Fruit fly (Drosophila melanogaster): Measurements from ENCODE around the gene CG44000.

The CG44000 gene

DNA sequence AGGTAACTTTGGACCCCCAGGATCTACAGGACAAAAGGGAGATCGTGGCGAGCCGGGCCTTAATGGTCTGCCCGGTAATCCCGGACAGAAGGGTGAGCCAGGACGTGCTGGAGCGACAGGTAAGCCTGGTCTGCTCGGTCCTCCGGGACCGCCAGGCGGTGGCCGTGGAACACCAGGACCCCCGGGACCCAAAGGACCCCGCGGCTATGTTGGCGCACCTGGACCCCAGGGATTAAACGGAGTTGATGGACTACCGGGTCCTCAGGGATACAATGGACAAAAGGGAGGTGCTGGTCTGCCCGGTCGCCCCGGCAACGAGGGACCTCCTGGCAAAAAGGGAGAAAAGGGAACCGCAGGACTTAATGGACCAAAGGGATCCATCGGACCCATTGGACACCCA is 11.2 kb upstream of the CG44000 start:
- no peak for TF ChIP-seq fd96Ca (GFP tag; IDR thresholded peaks at IDR 0.05)
- no peak for TF ChIP-seq CG34367 (tag; optimal IDR thresholded peaks at IDR 0.05)
- TF ChIP-seq CG4496 (GFP tag; IDR thresholded peaks at IDR 0.05), result no peak
- no peak for TF ChIP-seq Pif1B (GFP tag; optimal IDR thresholded peaks at IDR 0.05)
- no peak for TF ChIP-seq Ets98B (GFP tag; IDR thresholded peaks at IDR 0.05)
- TF ChIP-seq CG10348 (GFP tag; IDR thresholded peaks at IDR 0.05), result no peak
- TF ChIP-seq CG32121 (GFP tag; IDR thresholded peaks at IDR 0.05), result no peak
- TF ChIP-seq CG17806 (tag; optimal IDR thresholded peaks at IDR 0.05), result no peak

DNA sequence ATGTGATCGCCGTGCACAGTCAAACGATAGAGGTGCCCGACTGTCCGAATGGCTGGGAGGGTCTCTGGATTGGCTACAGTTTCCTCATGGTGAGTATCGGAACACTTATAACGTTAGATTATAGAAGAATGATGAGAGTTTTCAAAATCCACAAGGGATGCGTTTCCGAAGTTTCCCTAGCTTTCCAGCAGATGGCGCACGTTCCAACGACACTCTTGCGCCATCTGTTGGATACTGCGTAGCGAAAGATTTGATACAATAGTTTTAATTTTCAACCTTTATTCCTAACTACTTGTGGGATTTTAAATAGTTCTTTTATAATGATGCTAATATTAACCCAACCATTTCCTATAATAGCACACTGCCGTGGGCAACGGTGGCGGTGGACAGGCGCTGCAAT is 7.0 kb upstream of the CG44000 start:
- no peak for TF ChIP-seq fd96Ca (GFP tag; IDR thresholded peaks at IDR 0.05)
- TF ChIP-seq CG4496 (GFP tag; IDR thresholded peaks at IDR 0.05), result no peak
- no peak for TF ChIP-seq Ets98B (GFP tag; IDR thresholded peaks at IDR 0.05)
- no peak for TF ChIP-seq CG14655 (GFP tag; optimal IDR thresholded peaks at IDR 0.05)

dm6 chr2L:5037402-5037860 is 5.6 kb upstream of the CG44000 start, which contains the start of the genes CG14042 and SP555:
CG14042 (plus strand) TSS chr2L:5037709.
SP555 (plus strand) TSS chr2L:5037709.
- no peak for TF ChIP-seq CG14655 (GFP tag; optimal IDR thresholded peaks at IDR 0.05)
- TF ChIP-seq CG8301 (tag; optimal IDR thresholded peaks at IDR 0.05), result no peak
- TF ChIP-seq CG10348 (GFP tag; IDR thresholded peaks at IDR 0.05), result no peak
- no peak for TF ChIP-seq CG4496 (GFP tag; IDR thresholded peaks at IDR 0.05)
- no peak for TF ChIP-seq CG34367 (tag; optimal IDR thresholded peaks at IDR 0.05)
- 0 out of 3 replicates have a peak, but pooled peaks have one; percentile 18 for TF ChIP-seq fd96Ca (GFP tag; IDR thresholded peaks at IDR 0.05)

dm6 chr2L:5042076-5042475 is 994 bp upstream of the CG44000 start:
- no peak for TF ChIP-seq D1 (tag; optimal IDR thresholded peaks at IDR 0.05)
- peak; percentile 14 for TF ChIP-seq CG8159 (tag; optimal IDR thresholded peaks at IDR 0.05)

dm6 chr2L:5043495-5044146 is 551 bp downstream of the CG44000 start:
- TF ChIP-seq CG17806 (tag; optimal IDR thresholded peaks at IDR 0.05) (peak; percentile 61), CG32121 (GFP tag; IDR thresholded peaks at IDR 0.05) (peak; percentile 82), CG13204 (GFP tag; optimal IDR thresholded peaks at IDR 0.05) (peak; percentile 40), Snoo (tag; optimal IDR thresholded peaks at IDR 0.05) (peak; percentile 46), CG10348 (GFP tag; IDR thresholded peaks at IDR 0.05) (0 out of 2 replicates have a peak, but pooled peaks have one; percentile 36), rn (GFP tag; IDR thresholded peaks at IDR 0.05) (no peak), Ets98B (GFP tag; IDR thresholded peaks at IDR 0.05) (peak; percentile 82), CG8301 (tag; optimal IDR thresholded peaks at IDR 0.05) (peak; percentile 60), D1 (tag; optimal IDR thresholded peaks at IDR 0.05) (no peak), Pif1A (GFP tag; optimal IDR thresholded peaks at IDR 0.05) (peak; percentile 80), fd96Ca (GFP tag; IDR thresholded peaks at IDR 0.05) (peak; percentile 87), Pif1B (GFP tag; optimal IDR thresholded peaks at IDR 0.05) (peak; percentile 66), EcR (GFP tag; optimal IDR thresholded peaks at IDR 0.05) (peak; percentile 87), gl (tag; optimal IDR thresholded peaks at IDR 0.05) (peak; percentile 27), CG15710 (tag; optimal IDR thresholded peaks at IDR 0.05) (peak; percentile 61), CG9948 (tag; optimal IDR thresholded peaks at IDR 0.05) (peak; percentile 60), CG8159 (tag; optimal IDR thresholded peaks at IDR 0.05) (peak; percentile 51), CG34367 (tag; optimal IDR thresholded peaks at IDR 0.05) (peak; percentile 27), CG4496 (GFP tag; IDR thresholded peaks at IDR 0.05) (peak; percentile 88), CG12605 (GFP tag; IDR thresholded peaks at IDR 0.05) (peak; percentile 68), CG14655 (GFP tag; optimal IDR thresholded peaks at IDR 0.05) (peak; percentile 79)

dm6 chr2L:5044361-5044891 is 1.4 kb downstream of the CG44000 start, which contains the start of gene CG31650:
CG31650 (minus strand) TSS chr2L:5044712.
- no peak for TF ChIP-seq CG8159 (tag; optimal IDR thresholded peaks at IDR 0.05)
- TF ChIP-seq rn (GFP tag; IDR thresholded peaks at IDR 0.05), result no peak
- 0 out of 3 replicates have a peak, but pooled peaks have one; percentile 33 for TF ChIP-seq CG4496 (GFP tag; IDR thresholded peaks at IDR 0.05)
- no peak for TF ChIP-seq CG17806 (tag; optimal IDR thresholded peaks at IDR 0.05)
- TF ChIP-seq CG13204 (GFP tag; optimal IDR thresholded peaks at IDR 0.05), result no peak

DNA sequence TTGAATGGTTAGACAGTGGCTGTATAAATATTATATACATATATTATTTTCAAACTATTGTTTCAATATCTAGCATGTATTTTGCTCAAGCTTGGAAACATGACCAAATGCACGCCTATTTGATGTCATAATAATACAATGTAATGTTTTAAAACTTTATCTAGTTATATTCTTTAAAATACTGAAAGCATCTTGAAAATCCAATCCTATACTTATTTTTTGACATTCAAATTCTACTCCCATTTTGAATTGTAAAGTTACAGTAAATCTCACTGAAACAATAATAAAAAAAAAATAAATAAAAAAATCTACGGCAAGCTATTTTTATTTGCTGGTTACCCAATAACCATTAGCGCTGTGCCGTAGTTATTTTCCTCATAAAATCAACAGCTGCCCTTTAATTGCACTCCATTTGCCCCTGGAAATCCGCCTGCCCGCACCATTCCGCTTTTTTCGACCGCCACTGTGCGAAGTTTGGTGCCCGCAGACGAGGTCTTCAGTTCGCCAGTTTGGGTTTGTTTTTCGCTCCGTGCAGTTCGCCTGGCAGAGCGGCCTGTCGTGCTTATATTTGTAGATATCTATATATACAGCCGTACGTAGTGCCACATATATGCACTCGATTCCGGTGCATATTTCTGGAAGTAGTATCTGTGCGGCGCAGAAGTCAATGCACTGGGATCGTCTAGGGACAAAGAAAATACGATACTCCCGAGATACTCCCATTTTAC is 2.0 kb downstream of the CG44000 start:
- TF ChIP-seq CG14655 (GFP tag; optimal IDR thresholded peaks at IDR 0.05), result peak; percentile 57
- peak; percentile 10 for TF ChIP-seq CG15710 (tag; optimal IDR thresholded peaks at IDR 0.05)
- TF ChIP-seq CG8301 (tag; optimal IDR thresholded peaks at IDR 0.05), result peak; percentile 23
- TF ChIP-seq CG34367 (tag; optimal IDR thresholded peaks at IDR 0.05), result peak; percentile 5
- no peak for TF ChIP-seq gl (tag; optimal IDR thresholded peaks at IDR 0.05)
- no peak for TF ChIP-seq rn (GFP tag; IDR thresholded peaks at IDR 0.05)
- peak; percentile 53 for TF ChIP-seq CG4496 (GFP tag; IDR thresholded peaks at IDR 0.05)
- peak; percentile 42 for TF ChIP-seq Snoo (tag; optimal IDR thresholded peaks at IDR 0.05)
- TF ChIP-seq CG32121 (GFP tag; IDR thresholded peaks at IDR 0.05), result peak; percentile 41; the same call in 1 of the 2 replicates
- TF ChIP-seq CG10348 (GFP tag; IDR thresholded peaks at IDR 0.05), result peak; percentile 25; the same call in 1 of the 2 replicates
- no peak for TF ChIP-seq D1 (tag; optimal IDR thresholded peaks at IDR 0.05)
- peak; percentile 97 for TF ChIP-seq EcR (GFP tag; optimal IDR thresholded peaks at IDR 0.05)
- TF ChIP-seq fd96Ca (GFP tag; IDR thresholded peaks at IDR 0.05), result peak; percentile 69; the same call in 2 of the 3 replicates
- peak; percentile 52 for TF ChIP-seq Pif1A (GFP tag; optimal IDR thresholded peaks at IDR 0.05)
- peak; percentile 9 for TF ChIP-seq CG9948 (tag; optimal IDR thresholded peaks at IDR 0.05)
- TF ChIP-seq CG8159 (tag; optimal IDR thresholded peaks at IDR 0.05), result peak; percentile 0
- 0 out of 2 replicates have a peak, but pooled peaks have one; percentile 25 for TF ChIP-seq CG12605 (GFP tag; IDR thresholded peaks at IDR 0.05)
- peak; percentile 57 for TF ChIP-seq Pif1B (GFP tag; optimal IDR thresholded peaks at IDR 0.05)
- TF ChIP-seq CG17806 (tag; optimal IDR thresholded peaks at IDR 0.05), result peak; percentile 3
- peak; percentile 55 for TF ChIP-seq Ets98B (GFP tag; IDR thresholded peaks at IDR 0.05)
- peak; percentile 25 for TF ChIP-seq CG13204 (GFP tag; optimal IDR thresholded peaks at IDR 0.05)

Measured in whole organism, pupa.